Fruit fly (Drosophila melanogaster): Measurements from ENCODE around the gene CG42750.

Gene CG42750

dm6 chr2L:18310489-18310888 lies 34.9 kb upstream of the CG42750 start (continued):
- TF ChIP-seq sug (tag; optimal IDR thresholded peaks at IDR 0.05) (no peak), CG10147 (GFP tag; optimal IDR thresholded peaks at IDR 0.05) (no peak), aop (GFP tag; IDR thresholded peaks at IDR 0.05) (no peak), bowl (GFP tag; IDR thresholded peaks at IDR 0.05) (no peak), gro (GFP tag; optimal IDR thresholded peaks at IDR 0.05) (no peak), CG10366 (GFP tag; IDR thresholded peaks at IDR 0.05) (peak; percentile 52; the same call in 1 of the 2 replicates), gfzf (GFP tag; optimal IDR thresholded peaks at IDR 0.05) (no peak), ind (GFP tag; optimal IDR thresholded peaks at IDR 0.05) (peak; percentile 51), croc (GFP tag; conservative IDR thresholded peaks at IDR 0.05) (peak; percentile 48; the same call in 1 of the 3 replicates), CG3726 (GFP tag; IDR thresholded peaks at IDR 0.05) (no peak; the same call in 2 of the 3 replicates), CrebB (tag; optimal IDR thresholded peaks at IDR 0.05) (no peak), CG2199 (GFP tag; IDR thresholded peaks at IDR 0.05) (0 out of 3 replicates have a peak, but pooled peaks have one; percentile 23), CG15696 (tag; optimal IDR thresholded peaks at IDR 0.05) (peak; percentile 57), Awh (GFP tag; IDR thresholded peaks at IDR 0.05) (peak; percentile 63), CG1602 (GFP tag; optimal IDR thresholded peaks at IDR 0.05) (peak; percentile 27), E2f1 (GFP tag; IDR thresholded peaks at IDR 0.05) (peak; percentile 69), CG4282 (GFP tag; optimal IDR thresholded peaks at IDR 0.05) (no peak), CG12769 (tag; optimal IDR thresholded peaks at IDR 0.05) (no peak), CG6689 (GFP tag; IDR thresholded peaks at IDR 0.05) (peak; percentile 67), Rfx (GFP tag; IDR thresholded peaks at IDR 0.05) (0 out of 2 replicates have a peak, but pooled peaks have one; percentile 9), mam (GFP tag; optimal IDR thresholded peaks at IDR 0.05) (no peak), Six4 (GFP tag; optimal IDR thresholded peaks at IDR 0.05) (peak; percentile 60), wdn (GFP tag; IDR thresholded peaks at IDR 0.05) (no peak), sd (tag; optimal IDR thresholded peaks at IDR 0.05) (no peak), CG6254 (GFP tag; optimal IDR thresholded peaks at IDR 0.05) (peak; percentile 73), luna (GFP tag; optimal IDR thresholded peaks at IDR 0.05) (no peak), CG4424 (GFP tag; optimal IDR thresholded peaks at IDR 0.05) (peak; percentile 76), ken (GFP tag; IDR thresholded peaks at IDR 0.05) (peak; percentile 39; the same call in 1 of the 3 replicates), CG3281 (GFP tag; optimal IDR thresholded peaks at IDR 0.05) (peak; percentile 24), trh (GFP tag; optimal IDR thresholded peaks at IDR 0.05) (no peak), CG6765 (GFP tag; optimal IDR thresholded peaks at IDR 0.05) (no peak), Opbp (GFP tag; IDR thresholded peaks at IDR 0.05; ENCODE audit: partially characterized antibody) (no peak), ac (GFP tag; optimal IDR thresholded peaks at IDR 0.05) (no peak), CG16815 (GFP tag; optimal IDR thresholded peaks at IDR 0.05) (peak; percentile 25), CG1647 (GFP tag; optimal IDR thresholded peaks at IDR 0.05) (no peak), phol (tag; optimal IDR thresholded peaks at IDR 0.05) (peak; percentile 81), pzg (GFP tag; optimal IDR thresholded peaks at IDR 0.05) (no peak), maf-S (GFP tag; optimal IDR thresholded peaks at IDR 0.05) (no peak), ftz-f1 (GFP tag; optimal IDR thresholded peaks at IDR 0.05) (no peak), Dp (GFP tag; optimal IDR thresholded peaks at IDR 0.05) (no peak), kah (GFP tag; optimal IDR thresholded peaks at IDR 0.05) (peak; percentile 1), CG17829 (tag; optimal IDR thresholded peaks at IDR 0.05) (peak; percentile 70), CG31224 (GFP tag; IDR thresholded peaks at IDR 0.05) (peak; percentile 30; the same call in 1 of the 2 replicates), MTF-1 (GFP tag; optimal IDR thresholded peaks at IDR 0.05; ENCODE audit: borderline replicate concordance) (peak; percentile 40), TFAM (GFP tag; optimal IDR thresholded peaks at IDR 0.05) (no peak), ham (GFP tag; IDR thresholded peaks at IDR 0.05) (no peak), ATbp (GFP tag; optimal IDR thresholded peaks at IDR 0.05) (peak; percentile 68), knrl (GFP tag; IDR thresholded peaks at IDR 0.05; ENCODE audit: partially characterized antibody) (no peak), Ssrp (tag; optimal IDR thresholded peaks at IDR 0.05) (peak; percentile 38), dpn (GFP tag; optimal IDR thresholded peaks at IDR 0.05) (peak in 1 of 2 experiments; percentile 44), vnd (GFP tag; IDR thresholded peaks at IDR 0.05; ENCODE audit: partially characterized antibody) (no peak)

All from whole organism, embryonic.